Worm (Caenorhabditis elegans): ENCODE measurements around the gene clik-1.

clik-1 gene

ce11 chrV:6801850-6802249 is 33.3 kb upstream of the clik-1 start, which contains the start of gene dmsr-10:
Gene dmsr-10, minus strand, starts transcription at chrV:6801950.
- TF ChIP-seq ahr-1 (tag; optimal IDR thresholded peaks at IDR 0.05) (no peak), hlh-8 (tag; optimal IDR thresholded peaks at IDR 0.05) (no peak), dmd-4 (tag; optimal IDR thresholded peaks at IDR 0.05; ENCODE audit: borderline replicate concordance) (no peak), ets-4 (tag; optimal IDR thresholded peaks at IDR 0.05) (no peak), hlh-15 (tag; optimal IDR thresholded peaks at IDR 0.05) (no peak), T23F11.4 (GFP tag; optimal IDR thresholded peaks at IDR 0.05) (no peak), pat-9 (tag; optimal IDR thresholded peaks at IDR 0.05) (no peak), mec-3 (tag; optimal IDR thresholded peaks at IDR 0.05; ENCODE audit: borderline replicate concordance) (no peak), K02D7.2 (tag; optimal IDR thresholded peaks at IDR 0.05) (no peak), C08G9.2 (tag; optimal IDR thresholded peaks at IDR 0.05) (no peak), pha-4 (tag; optimal IDR thresholded peaks at IDR 0.05) (no peak), pqm-1 (tag; optimal IDR thresholded peaks at IDR 0.05) (no peak), pax-1 (tag; optimal IDR thresholded peaks at IDR 0.05) (no peak), odd-2 (tag; optimal IDR thresholded peaks at IDR 0.05) (no peak), syd-9 (tag; optimal IDR thresholded peaks at IDR 0.05) (no peak), ceh-30 (tag; optimal IDR thresholded peaks at IDR 0.05) (no peak), gmeb-2 (tag; optimal IDR thresholded peaks at IDR 0.05) (no peak), ceh-9 (tag; optimal IDR thresholded peaks at IDR 0.05) (no peak), che-1 (tag; optimal IDR thresholded peaks at IDR 0.05) (no peak), ceh-22 (tag; optimal IDR thresholded peaks at IDR 0.05) (no peak)

ce11 chrV:6799564-6799963 is 31.0 kb upstream of the clik-1 start, which contains the start of gene dmsr-9:
Gene dmsr-9, minus strand, starts transcription at chrV:6799664.
- TF ChIP-seq K09A11.1 (tag; optimal IDR thresholded peaks at IDR 0.05; ENCODE audit: insufficient read depth) = no peak
- TF ChIP-seq nhr-11 (tag; optimal IDR thresholded peaks at IDR 0.05) = no peak
- TF ChIP-seq gmeb-2 (tag; optimal IDR thresholded peaks at IDR 0.05) = no peak
- TF ChIP-seq unc-55 (GFP tag; optimal IDR thresholded peaks at IDR 0.05) = no peak
- no peak for TF ChIP-seq Y22D7AL.16 (tag; optimal IDR thresholded peaks at IDR 0.05)
- no peak for TF ChIP-seq sox-4 (tag; optimal IDR thresholded peaks at IDR 0.05)
- TF ChIP-seq K02D7.2 (tag; optimal IDR thresholded peaks at IDR 0.05) = no peak
- TF ChIP-seq ceh-2 (tag; optimal IDR thresholded peaks at IDR 0.05) = no peak
- TF ChIP-seq F13H6.1 (tag; optimal IDR thresholded peaks at IDR 0.05) = no peak
- TF ChIP-seq pat-9 (tag; optimal IDR thresholded peaks at IDR 0.05) = no peak
- TF ChIP-seq hlh-30 (tag; optimal IDR thresholded peaks at IDR 0.05; ENCODE audit: insufficient read depth) = no peak
- no peak for TF ChIP-seq pros-1 (tag; optimal IDR thresholded peaks at IDR 0.05)
- no peak for TF ChIP-seq ceh-9 (tag; optimal IDR thresholded peaks at IDR 0.05)
- no peak for TF ChIP-seq pha-4 (tag; optimal IDR thresholded peaks at IDR 0.05)
- no peak for TF ChIP-seq fkh-10 (GFP tag; optimal IDR thresholded peaks at IDR 0.05)
- TF ChIP-seq fkh-6 (tag; optimal IDR thresholded peaks at IDR 0.05) = no peak

ce11 chrV:6796894-6797293 is 28.4 kb upstream of the clik-1 start:
- TF ChIP-seq ceh-31 (tag; optimal IDR thresholded peaks at IDR 0.05) = peak; percentile 52
- no peak for TF ChIP-seq dve-1 (tag; optimal IDR thresholded peaks at IDR 0.05)
- no peak for TF ChIP-seq C38D4.7 (GFP tag; optimal IDR thresholded peaks at IDR 0.05)
- no peak for TF ChIP-seq syd-9 (tag; optimal IDR thresholded peaks at IDR 0.05)
- no peak for TF ChIP-seq unc-86 (tag; optimal IDR thresholded peaks at IDR 0.05)
- no peak for TF ChIP-seq hlh-30 (tag; optimal IDR thresholded peaks at IDR 0.05; ENCODE audit: insufficient read depth)
- TF ChIP-seq K09A11.1 (tag; optimal IDR thresholded peaks at IDR 0.05; ENCODE audit: insufficient read depth) = no peak
- TF ChIP-seq ceh-19 (GFP tag; optimal IDR thresholded peaks at IDR 0.05) = peak; percentile 12
- no peak for TF ChIP-seq sox-4 (tag; optimal IDR thresholded peaks at IDR 0.05)
- peak; percentile 28 for TF ChIP-seq pha-2 (tag; optimal IDR thresholded peaks at IDR 0.05)
- TF ChIP-seq pros-1 (tag; optimal IDR thresholded peaks at IDR 0.05) = no peak
- TF ChIP-seq ets-4 (tag; optimal IDR thresholded peaks at IDR 0.05) = no peak
- no peak for TF ChIP-seq tbx-7 (tag; optimal IDR thresholded peaks at IDR 0.05)
- TF ChIP-seq unc-3 (GFP tag; conservative IDR thresholded peaks at IDR 0.05) = no peak
- no peak for TF ChIP-seq unc-3 (tag; optimal IDR thresholded peaks at IDR 0.05)
- no peak for TF ChIP-seq sox-2 (GFP tag; IDR thresholded peaks at IDR 0.05)
- peak; percentile 22 for TF ChIP-seq nfya-1 (tag; optimal IDR thresholded peaks at IDR 0.05)
- no peak for TF ChIP-seq pax-1 (tag; optimal IDR thresholded peaks at IDR 0.05)
- TF ChIP-seq fkh-6 (tag; optimal IDR thresholded peaks at IDR 0.05) = no peak
- TF ChIP-seq tbx-2 (tag; optimal IDR thresholded peaks at IDR 0.05) = no peak
